Worm (Caenorhabditis elegans) whole organism, L3 larva: ENCODE measurements around the gene K01A6.6.

ENCODE experiments used
- R02D3.7 ChIP-seq: fragments of 150-350 bp; optimal IDR thresholded peaks from 2 replicates; lab custom pipeline; 2014; ENCODE audit warnings: missing biosample characterization, missing genetic modification characterization
- ZK546.5 ChIP-seq: sonication (generic microtip); optimal IDR thresholded peaks from 2 replicates; lab custom pipeline; 2017; ENCODE audit warnings: missing biosample characterization, missing genetic modification characterization
- ama-1 ChIP-seq: fragments of 150-350 bp; optimal IDR thresholded peaks from 2 replicates; lab custom pipeline; 2018
- ceh-16 ChIP-seq: sonication (generic microtip); optimal IDR thresholded peaks from 2 replicates; lab custom pipeline; 2017; ENCODE audit warnings: missing biosample characterization, missing genetic modification characterization
- ceh-28 ChIP-seq: fragments of 150-350 bp; optimal IDR thresholded peaks from 2 replicates; lab custom pipeline; 2014; ENCODE audit warnings: missing biosample characterization, missing genetic modification reagents, missing genetic modification characterization
- ceh-82 ChIP-seq: fragments of 150-350 bp; optimal IDR thresholded peaks from 2 replicates; lab custom pipeline; 2014; ENCODE audit warnings: missing biosample characterization, missing genetic modification characterization
- ceh-9 ChIP-seq: sonication (generic microtip); optimal IDR thresholded peaks from 2 replicates; lab custom pipeline; 2018; ENCODE audit warnings: missing biosample characterization, missing genetic modification characterization
- daf-12 ChIP-seq: fragments of 150-350 bp; optimal IDR thresholded peaks from 2 replicates; lab custom pipeline; 2014; ENCODE audit warnings: missing biosample characterization, missing genetic modification reagents, missing genetic modification characterization
- egl-27 ChIP-seq: sonication (generic microtip); optimal IDR thresholded peaks from 4 replicates; lab custom pipeline; 2017; ENCODE audit warnings: missing biosample characterization, missing genetic modification reagents, missing genetic modification characterization
- egl-5 ChIP-seq: fragments of 150-350 bp; optimal IDR thresholded peaks from 2 replicates; lab custom pipeline; 2017; ENCODE audit warnings: missing biosample characterization, missing genetic modification reagents, missing genetic modification characterization, inconsistent platforms
- elt-1 ChIP-seq: fragments of 150-350 bp; optimal IDR thresholded peaks from 2 replicates; lab custom pipeline; 2014; ENCODE audit warnings: missing biosample characterization, missing genetic modification characterization
- eor-1 ChIP-seq, 2 experiments: fragments of 150-350 bp; optimal IDR thresholded peaks; 2 replicates each; lab custom pipeline; 2014 to 2018; ENCODE audit warnings: missing biosample characterization in 2 of 2, missing genetic modification characterization in 2 of 2
- fkh-10 ChIP-seq: sonication (generic microtip); optimal IDR thresholded peaks from 2 replicates; lab custom pipeline; 2017; ENCODE audit warnings: missing biosample characterization, missing genetic modification reagents, missing genetic modification characterization
- fkh-2 ChIP-seq: fragments of 150-350 bp; optimal IDR thresholded peaks from 2 replicates; lab custom pipeline; 2014; ENCODE audit warnings: missing biosample characterization, missing genetic modification reagents, missing genetic modification characterization
- fos-1 ChIP-seq: fragments of 150-350 bp; optimal IDR thresholded peaks from 2 replicates; lab custom pipeline; 2014; ENCODE audit warnings: missing biosample characterization, missing genetic modification characterization
- jun-1 ChIP-seq: fragments of 150-350 bp; optimal IDR thresholded peaks from 2 replicates; lab custom pipeline; 2014; ENCODE audit warnings: missing biosample characterization, missing genetic modification reagents, missing genetic modification characterization
- lin-15B ChIP-seq: fragments of 150-350 bp; optimal IDR thresholded peaks from 2 replicates; lab custom pipeline; 2014; ENCODE audit warnings: missing biosample characterization, missing genetic modification characterization
- mdl-1 ChIP-seq: fragments of 150-350 bp; optimal IDR thresholded peaks from 2 replicates; lab custom pipeline; 2014; ENCODE audit warnings: missing biosample characterization, missing genetic modification characterization
- nfya-1 ChIP-seq: sonication (generic microtip); optimal IDR thresholded peaks from 2 replicates; lab custom pipeline; 2017; ENCODE audit warnings: missing genetic modification characterization, mild to moderate bottlenecking, missing compliant biosample characterization, antibody characterized with exemption, moderate library complexity; ENCODE audit not compliant: insufficient read depth
- nhr-11 ChIP-seq: fragments of 150-350 bp; optimal IDR thresholded peaks from 2 replicates; lab custom pipeline; 2014; ENCODE audit warnings: missing biosample characterization, missing genetic modification characterization
- nhr-12 ChIP-seq: fragments of 150-350 bp; optimal IDR thresholded peaks from 2 replicates; lab custom pipeline; 2014; ENCODE audit warnings: missing biosample characterization, missing genetic modification characterization
- nhr-237 ChIP-seq: fragments of 150-350 bp; optimal IDR thresholded peaks from 2 replicates; lab custom pipeline; 2014; ENCODE audit warnings: missing biosample characterization, missing genetic modification characterization
- nhr-25 ChIP-seq: sonication (generic microtip); optimal IDR thresholded peaks from 2 replicates; lab custom pipeline; 2017; ENCODE audit warnings: missing biosample characterization, missing genetic modification characterization
- nhr-28 ChIP-seq: fragments of 150-350 bp; optimal IDR thresholded peaks from 2 replicates; lab custom pipeline; 2014; ENCODE audit warnings: missing biosample characterization, missing genetic modification characterization
- nhr-43 ChIP-seq: sonication (generic microtip); optimal IDR thresholded peaks from 2 replicates; lab custom pipeline; 2016; ENCODE audit warnings: mild to moderate bottlenecking, missing genetic modification characterization, missing compliant biosample characterization; ENCODE audit not compliant: poor library complexity, severe bottlenecking
- nhr-67 ChIP-seq: fragments of 150-350 bp; optimal IDR thresholded peaks from 2 replicates; lab custom pipeline; 2014; ENCODE audit warnings: missing biosample characterization, missing genetic modification characterization
- nhr-76 ChIP-seq: fragments of 150-350 bp; sonication (generic microtip); optimal IDR thresholded peaks from 5 replicates; lab custom pipeline; 2014; ENCODE audit warnings: missing biosample characterization, missing genetic modification characterization
- nhr-77 ChIP-seq: fragments of 150-350 bp; optimal IDR thresholded peaks from 2 replicates; lab custom pipeline; 2014; ENCODE audit warnings: missing biosample characterization, missing genetic modification characterization
- pha-4 ChIP-seq: fragments of 150-350 bp; optimal IDR thresholded peaks from 2 replicates; lab custom pipeline; 2014; ENCODE audit warnings: missing biosample characterization, missing genetic modification reagents, missing genetic modification characterization
- skn-1 ChIP-seq: fragments of 150-350 bp; optimal IDR thresholded peaks from 2 replicates; lab custom pipeline; 2014; ENCODE audit warnings: missing biosample characterization, missing genetic modification characterization
- snpc-4 ChIP-seq: fragments of 150-350 bp; optimal IDR thresholded peaks from 2 replicates; lab custom pipeline; 2014; ENCODE audit warnings: missing biosample characterization, missing genetic modification characterization
- unc-39 ChIP-seq: sonication (generic microtip); optimal IDR thresholded peaks from 4 replicates; lab custom pipeline; 2017; ENCODE audit warnings: missing biosample characterization, missing genetic modification characterization
- zag-1 ChIP-seq: fragments of 150-350 bp; optimal IDR thresholded peaks from 2 replicates; lab custom pipeline; 2014; ENCODE audit warnings: missing biosample characterization, missing genetic modification characterization
- ztf-11 ChIP-seq: fragments of 150-350 bp; optimal IDR thresholded peaks from 2 replicates; lab custom pipeline; 2014; ENCODE audit warnings: missing biosample characterization, missing genetic modification characterization
- ztf-4 ChIP-seq: fragments of 150-350 bp; optimal IDR thresholded peaks from 2 replicates; lab custom pipeline; 2014; ENCODE audit warnings: missing biosample characterization, missing genetic modification characterization

K01A6.6 gene

DNA sequence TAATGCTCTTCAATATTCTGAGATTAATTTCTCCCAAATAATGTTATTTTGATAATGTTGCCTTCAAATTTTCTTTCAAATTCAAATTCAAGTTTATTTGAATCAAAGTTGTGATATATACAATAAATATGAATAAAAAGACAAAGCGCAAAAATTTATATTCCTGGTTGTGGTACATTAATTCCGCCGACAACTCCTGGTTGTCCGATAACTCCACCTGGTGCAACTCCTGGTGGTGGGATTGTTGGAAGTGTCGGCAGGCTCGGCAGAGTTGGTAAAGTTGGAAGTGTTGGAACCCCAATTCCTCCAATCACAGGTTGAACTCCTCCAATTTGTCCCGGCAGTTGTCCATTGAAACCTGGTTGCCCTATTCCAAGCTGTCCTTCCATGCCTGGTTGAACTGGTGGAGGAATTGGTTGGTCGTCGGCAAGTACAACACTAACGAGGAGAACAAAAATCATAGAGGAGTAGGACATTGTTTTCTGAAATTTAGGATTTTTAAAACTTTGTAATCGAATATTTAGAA, 3.0 kb downstream of the K01A6.6 start, which contains the start of gene K01A6.7:
TSS of gene K01A6.7 (minus strand) at position 476 of the 526 bp plus-strand sequence.
- TF ChIP-seq elt-1 (no peak), nhr-43 (tag; lab: Kevin White, UChicago) (no peak), ztf-4 (no peak), fkh-10 (GFP tag; lab: Kevin White, UChicago) (no peak), nhr-11 (tag; lab: Kevin White, UChicago) (no peak), skn-1 (no peak), ceh-28 (no peak), ztf-11 (no peak), egl-27 (tag; lab: Kevin White, UChicago) (no peak), nhr-25 (tag; lab: Kevin White, UChicago) (no peak), eor-1 (tag; optimal IDR thresholded peaks at IDR 0.05; lab: Kevin White, UChicago) (no peak), mdl-1 (tag; lab: Kevin White, UChicago) (no peak), fkh-2 (tag; lab: Kevin White, UChicago) (no peak)
- TF ChIP-seq, all 47 proteins: peak for 0

DNA sequence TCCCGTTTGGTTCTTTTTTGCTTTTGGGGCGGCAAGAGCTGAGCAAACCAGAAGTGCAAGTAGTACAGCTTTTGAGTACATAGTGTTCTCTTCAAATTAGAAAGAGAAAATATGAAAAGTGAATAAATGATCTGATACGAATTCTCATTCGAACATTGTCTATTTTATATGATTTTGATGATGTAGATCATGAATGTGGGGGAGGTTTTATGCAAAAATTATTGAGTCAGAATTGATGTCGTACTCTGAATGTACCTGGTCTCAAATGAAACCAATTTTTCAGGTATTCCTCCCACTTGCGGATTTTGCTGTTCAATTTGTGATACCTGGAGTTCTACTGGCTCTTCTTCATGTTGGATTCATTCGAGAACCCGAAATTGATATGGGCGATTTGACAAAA, 5.1 kb downstream of the K01A6.6 start, which contains the start of gene K01A6.4:
TSS of gene K01A6.4 (minus strand) at position 101 of the 400 bp plus-strand sequence.
- TF ChIP-seq nhr-76 (tag; lab: Kevin White, UChicago) (no peak), unc-39 (tag; lab: Kevin White, UChicago) (no peak), nhr-67 (tag; lab: Kevin White, UChicago) (no peak), ceh-82 (tag; lab: Kevin White, UChicago) (no peak), egl-5 (tag; lab: Kevin White, UChicago) (no peak), ztf-11 (no peak), skn-1 (no peak), fkh-10 (GFP tag; lab: Kevin White, UChicago) (no peak), pha-4 (tag; lab: Kevin White, UChicago) (no peak), lin-15B (tag; lab: Kevin White, UChicago) (no peak), snpc-4 (tag; lab: Kevin White, UChicago) (no peak), ceh-9 (tag; lab: Kevin White, UChicago) (no peak), daf-12 (no peak), nfya-1 (tag; lab: Kevin White, UChicago) (no peak), fos-1 (tag; lab: Kevin White, UChicago) (no peak), ZK546.5 (tag; lab: Kevin White, UChicago) (no peak)

DNA sequence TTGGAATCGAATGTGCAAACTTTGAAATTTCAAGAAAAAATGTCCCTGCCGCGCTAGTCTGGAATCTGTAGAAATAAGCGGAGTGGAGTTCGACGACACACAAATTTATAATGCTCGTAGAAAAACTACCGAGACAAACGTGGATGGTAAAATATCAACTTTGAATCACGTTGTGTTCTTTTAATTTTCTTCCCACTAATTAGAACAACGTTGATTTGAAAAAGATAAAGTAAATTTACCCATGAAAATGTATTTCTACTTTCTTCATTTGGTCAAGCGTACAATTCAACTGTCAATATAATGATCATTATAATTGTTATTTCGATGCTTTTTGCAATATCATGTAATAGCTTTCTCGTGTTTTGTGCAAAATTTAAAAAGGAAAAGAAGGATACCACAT, 7.3 kb downstream of the K01A6.6 start, which contains the start of gene K01A6.5:
TSS of gene K01A6.5 (plus strand) at position 301 of the 400 bp plus-strand sequence.
- TF ChIP-seq nhr-12 (tag; lab: Kevin White, UChicago) (no peak), nhr-28 (tag; lab: Kevin White, UChicago) (no peak), nhr-67 (tag; lab: Kevin White, UChicago) (no peak), nhr-237 (no peak), R02D3.7 (tag; lab: Kevin White, UChicago) (no peak), nhr-43 (tag; lab: Kevin White, UChicago) (no peak), nhr-77 (tag; lab: Kevin White, UChicago) (no peak), ceh-16 (tag; lab: Kevin White, UChicago) (no peak), nhr-76 (tag; lab: Kevin White, UChicago) (no peak), jun-1 (tag; lab: Kevin White, UChicago) (no peak), nfya-1 (tag; lab: Kevin White, UChicago) (no peak), fkh-10 (GFP tag; lab: Kevin White, UChicago) (no peak), eor-1 (tag; optimal IDR thresholded peaks at IDR 0.05; lab: Kevin White, UChicago) (no peak)
- TF ChIP-seq, all 47 proteins: peak for 0

DNA sequence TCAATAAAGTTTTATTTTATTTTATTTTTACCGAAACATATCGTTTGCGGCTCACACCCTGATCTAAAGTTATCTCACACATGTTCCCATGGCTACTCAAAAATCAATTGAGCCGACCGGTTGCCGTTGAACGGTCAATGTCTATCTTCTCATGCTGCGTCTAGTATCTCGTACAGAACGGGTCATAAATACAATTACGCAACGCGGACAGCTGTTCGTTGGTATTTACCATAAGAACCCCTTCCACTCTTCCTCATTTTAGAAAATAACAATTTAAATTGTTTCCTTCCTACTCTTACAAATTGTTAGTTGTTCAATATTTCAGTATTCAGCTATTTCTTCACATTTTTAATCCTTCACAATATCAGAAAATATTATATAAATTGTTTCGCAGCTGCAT, 8.7 kb downstream of the K01A6.6 start:
- TF ChIP-seq jun-1 (tag; lab: Kevin White, UChicago) = no peak
- no peak for TF ChIP-seq ama-1 (lab: Kevin White, UChicago)
- no peak for TF ChIP-seq fkh-2 (tag; lab: Kevin White, UChicago)
- TF ChIP-seq R02D3.7 (tag; lab: Kevin White, UChicago) = no peak
- no peak for TF ChIP-seq nhr-237
- no peak for TF ChIP-seq nhr-76 (tag; lab: Kevin White, UChicago)
- TF ChIP-seq nhr-25 (tag; lab: Kevin White, UChicago) = no peak
- TF ChIP-seq nhr-11 (tag; lab: Kevin White, UChicago) = no peak
- TF ChIP-seq fos-1 (tag; lab: Kevin White, UChicago) = no peak
- TF ChIP-seq ceh-9 (tag; lab: Kevin White, UChicago) = no peak
- TF ChIP-seq zag-1 (tag; lab: Kevin White, UChicago) = no peak
